Fruit fly (Drosophila melanogaster) whole organism, pupa: ENCODE data around the gene CG13039.

ENCODE experiments used
- CG12605 ChIP-seq: fragments of 200-800 bp; sonication (Bioruptor generic); IDR thresholded peaks from 2 replicates; pipeline ENCODE4 v1.3.6; 2022; ENCODE audit warnings: missing biosample characterization, missing genetic modification characterization
- CG17806 ChIP-seq: fragments of 200-800 bp; sonication (Bioruptor generic); optimal IDR thresholded peaks from 2 replicates; lab custom pipeline; 2018; ENCODE audit warnings: missing biosample characterization, mild to moderate bottlenecking, missing genetic modification characterization, moderate library complexity
- CG8159 ChIP-seq: fragments of 200-800 bp; sonication (Bioruptor generic); optimal IDR thresholded peaks from 3 replicates; lab custom pipeline; 2018; ENCODE audit warnings: missing biosample characterization, mild to moderate bottlenecking, missing genetic modification characterization, moderate library complexity
- CG8301 ChIP-seq: fragments of 200-800 bp; sonication (Bioruptor generic); optimal IDR thresholded peaks from 2 replicates; lab custom pipeline; 2018; ENCODE audit warnings: missing biosample characterization, mild to moderate bottlenecking, missing genetic modification characterization
- D1 ChIP-seq: fragments of 200-800 bp; sonication (Bioruptor generic); optimal IDR thresholded peaks from 2 replicates; lab custom pipeline; 2018; ENCODE audit warnings: missing biosample characterization, mild to moderate bottlenecking, missing genetic modification characterization, moderate library complexity
- EcR ChIP-seq: fragments of 200-800 bp; sonication (Bioruptor generic); optimal IDR thresholded peaks from 3 replicates; lab custom pipeline; 2019; ENCODE audit warnings: missing biosample characterization, missing genetic modification characterization, mild to moderate bottlenecking, moderate library complexity, missing genetic modification reagents
- Pif1B ChIP-seq: fragments of 200-800 bp; sonication (Bioruptor generic); optimal IDR thresholded peaks from 3 replicates; lab custom pipeline; 2016; ENCODE audit warnings: missing biosample characterization, missing genetic modification characterization
- gl ChIP-seq: fragments of 200-800 bp; sonication (Bioruptor generic); optimal IDR thresholded peaks from 2 replicates; lab custom pipeline; 2018; ENCODE audit warnings: missing biosample characterization, mild to moderate bottlenecking, missing genetic modification characterization
- rn ChIP-seq: fragments of 200-800 bp; sonication (Bioruptor generic); IDR thresholded peaks from 2 replicates; pipeline ENCODE4 v1.3.6; 2022; ENCODE audit warnings: missing biosample characterization, missing genetic modification characterization

DNA sequence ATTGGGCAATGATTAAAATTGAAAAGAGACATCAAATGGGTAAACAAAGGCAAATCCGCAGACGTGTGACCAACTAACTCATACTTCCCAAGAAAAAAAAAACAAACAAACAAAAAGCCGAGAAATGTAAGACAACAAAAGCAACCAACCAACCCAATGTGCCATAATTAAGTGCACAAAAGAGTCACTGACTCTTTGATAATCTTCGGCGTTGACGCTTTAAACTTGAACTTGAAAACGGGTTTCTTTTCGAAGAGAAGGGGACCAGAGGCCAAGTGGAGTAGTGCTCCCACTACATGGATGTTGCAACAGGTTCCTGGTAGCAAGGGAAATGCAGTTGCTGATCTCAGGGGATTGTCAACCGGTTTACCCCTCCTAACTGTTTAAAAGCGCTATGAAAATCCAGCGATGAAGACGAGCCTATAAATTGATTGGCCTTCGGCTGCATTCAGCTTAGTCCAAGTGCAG is 46.5 kb downstream of the CG13039 start, which contains the start of gene CG13064:
- TF ChIP-seq CG8301 (tag; lab: Kevin White, UChicago): no peak
- TF ChIP-seq D1 (tag; lab: Kevin White, UChicago): no peak
- no peak for TF ChIP-seq CG8159 (tag; lab: Kevin White, UChicago)
- TF ChIP-seq gl: no peak
- no peak for TF ChIP-seq CG17806 (tag; lab: Kevin White, UChicago)
- TF ChIP-seq EcR (GFP tag; lab: Kevin White, UChicago): peak; percentile 96
- TF ChIP-seq rn (GFP tag; lab: Robert Waterston, UW): no peak
- no peak for TF ChIP-seq CG12605 (GFP tag; lab: Robert Waterston, UW)
- TF ChIP-seq Pif1B (GFP tag; lab: Kevin White, UChicago): no peak
